Fruit fly (Drosophila melanogaster): ENCODE data around the gene CG12268.

The CG12268 gene

DNA sequence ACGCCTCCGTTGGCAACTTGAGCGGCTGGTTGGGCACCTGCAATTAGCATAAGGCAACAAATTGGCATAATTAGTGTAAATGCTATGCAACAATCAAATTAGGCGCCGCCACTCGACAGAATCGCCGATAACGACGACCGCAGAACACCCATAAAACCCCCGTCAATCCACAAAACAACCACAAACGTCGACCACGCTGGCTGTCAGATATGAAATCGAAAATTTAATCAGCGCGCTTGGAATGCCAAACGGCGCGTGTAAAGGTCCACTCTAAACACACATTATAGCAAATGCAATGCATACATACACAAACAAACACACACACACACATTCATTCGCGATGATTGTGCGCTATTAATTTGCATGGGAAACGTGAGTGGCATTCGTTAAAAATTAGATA lies 44.8 kb downstream of the CG12268 start:
- no peak for TF ChIP-seq Rel (GFP tag; optimal IDR thresholded peaks at IDR 0.05)
- peak; percentile 71 for TF ChIP-seq Rel (tag; optimal IDR thresholded peaks at IDR 0.05)
- no peak for TF ChIP-seq brk (GFP tag; optimal IDR thresholded peaks at IDR 0.05)
- TF ChIP-seq Dfd (GFP tag; optimal IDR thresholded peaks at IDR 0.05): no peak
- no peak for TF ChIP-seq br (GFP tag; optimal IDR thresholded peaks at IDR 0.05)
- TF ChIP-seq psq (GFP tag; optimal IDR thresholded peaks at IDR 0.05): no peak
- no peak for TF ChIP-seq OdsH (GFP tag; optimal IDR thresholded peaks at IDR 0.05)
- no peak for TF ChIP-seq dmrt93B (GFP tag; optimal IDR thresholded peaks at IDR 0.05)
- TF ChIP-seq Myc (optimal IDR thresholded peaks at IDR 0.05): no peak
- TF ChIP-seq CG9705 (GFP tag; optimal IDR thresholded peaks at IDR 0.05): no peak

DNA sequence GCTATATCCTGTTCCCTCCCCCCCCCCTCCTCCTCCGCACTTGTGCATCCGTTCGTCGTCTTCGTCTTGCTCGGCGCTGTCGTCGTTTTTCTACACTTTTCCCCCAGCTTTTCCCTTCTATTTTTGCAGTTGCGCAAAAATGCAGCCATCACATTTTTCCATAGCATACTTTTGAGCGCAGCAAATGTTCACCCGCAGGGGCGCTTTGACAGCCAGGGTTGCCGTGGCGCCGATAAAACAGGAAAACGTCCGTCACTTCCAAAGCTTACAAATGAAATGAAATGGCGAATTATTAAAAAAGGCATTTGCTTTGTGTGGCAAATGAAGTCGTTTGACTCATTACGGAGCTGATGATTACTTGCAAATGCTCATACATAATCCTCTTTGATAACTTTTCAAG lies 45.7 kb downstream of the CG12268 start:
- TF ChIP-seq br (GFP tag; optimal IDR thresholded peaks at IDR 0.05) (no peak), tai (GFP tag; optimal IDR thresholded peaks at IDR 0.05) (no peak), Rel (GFP tag; optimal IDR thresholded peaks at IDR 0.05) (no peak), Rel (tag; optimal IDR thresholded peaks at IDR 0.05) (peak; percentile 26), GATAd (GFP tag; optimal IDR thresholded peaks at IDR 0.05) (no peak)

- no peak for TF ChIP-seq tai (GFP tag; optimal IDR thresholded peaks at IDR 0.05)
- no peak for TF ChIP-seq lola (GFP tag; optimal IDR thresholded peaks at IDR 0.05)
- no peak for TF ChIP-seq CG32264 (GFP tag; optimal IDR thresholded peaks at IDR 0.05)
- no peak for TF ChIP-seq Hr78 (GFP tag; optimal IDR thresholded peaks at IDR 0.05)
- no peak for TF ChIP-seq pan (optimal IDR thresholded peaks at IDR 0.05)
- no peak for TF ChIP-seq fru (GFP tag; optimal IDR thresholded peaks at IDR 0.05)
- no peak for TF ChIP-seq Hr83 (GFP tag; optimal IDR thresholded peaks at IDR 0.05; ENCODE audit: poor library complexity, severe bottlenecking)
- TF ChIP-seq HLH106 (tag; optimal IDR thresholded peaks at IDR 0.05): no peak
- no peak for TF ChIP-seq br (GFP tag; optimal IDR thresholded peaks at IDR 0.05)
- TF ChIP-seq ey (GFP tag; optimal IDR thresholded peaks at IDR 0.05): no peak
- no peak for TF ChIP-seq brk (GFP tag; optimal IDR thresholded peaks at IDR 0.05)
- no peak for TF ChIP-seq CG9705 (GFP tag; optimal IDR thresholded peaks at IDR 0.05)
- TF ChIP-seq CrebA (GFP tag; optimal IDR thresholded peaks at IDR 0.05; ENCODE audit: borderline replicate concordance): no peak
- no peak for TF ChIP-seq sage (GFP tag; optimal IDR thresholded peaks at IDR 0.05)
- no peak for TF ChIP-seq dmrt93B (GFP tag; optimal IDR thresholded peaks at IDR 0.05)
- TF ChIP-seq Hnf4 (GFP tag; optimal IDR thresholded peaks at IDR 0.05): no peak
- no peak for TF ChIP-seq h (GFP tag; optimal IDR thresholded peaks at IDR 0.05)
- no peak for TF ChIP-seq Vsx2 (GFP tag; optimal IDR thresholded peaks at IDR 0.05; ENCODE audit: partially characterized antibody)
- TF ChIP-seq woc (GFP tag; optimal IDR thresholded peaks at IDR 0.05): no peak
These were observed 46.2 kb downstream of the CG12268 start for dm6 chr3R:23902034-23902433.

DNA sequence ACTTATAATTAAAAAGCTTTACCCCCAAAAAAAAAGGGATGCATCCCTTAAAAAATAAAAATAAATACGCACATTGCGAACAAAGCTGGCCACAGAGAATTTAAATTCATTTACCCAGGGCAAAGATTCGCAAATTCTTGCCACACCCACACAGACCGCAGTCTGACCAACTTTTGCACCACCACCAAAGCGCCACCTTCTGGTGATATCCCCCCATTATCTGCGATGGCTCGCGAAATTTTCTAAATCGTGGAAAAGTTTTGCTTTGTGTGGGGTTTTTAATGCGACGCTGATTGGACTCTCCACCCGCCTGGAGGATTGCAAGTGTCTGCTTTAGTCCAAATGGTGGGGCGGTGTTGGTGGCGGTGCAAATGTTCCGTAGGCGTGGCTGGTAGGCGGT lies 48.1 kb downstream of the CG12268 start:
- TF ChIP-seq Hnf4 (GFP tag; optimal IDR thresholded peaks at IDR 0.05) (no peak), CG9705 (GFP tag; optimal IDR thresholded peaks at IDR 0.05) (no peak)
